Worm (Caenorhabditis elegans) whole organism, early embryonic: ENCODE measurements around the gene F48G7.4.

Source experiments
- F13C5.2 ChIP-seq: sonication (generic microtip); optimal IDR thresholded peaks from 2 replicates; lab custom pipeline; 2017; ENCODE audit warnings: mild to moderate bottlenecking, missing genetic modification characterization, inconsistent platforms, missing compliant biosample characterization
- ama-1 ChIP-seq: fragments of 150-350 bp; optimal IDR thresholded peaks from 2 replicates; lab custom pipeline; 2014
- ceh-36 ChIP-seq: sonication (generic microtip); optimal IDR thresholded peaks from 2 replicates; lab custom pipeline; 2016; ENCODE audit warnings: missing genetic modification characterization, inconsistent platforms, missing compliant biosample characterization
- hmbx-1 ChIP-seq: sonication (generic microtip); optimal IDR thresholded peaks from 2 replicates; lab custom pipeline; 2016; ENCODE audit warnings: mild to moderate bottlenecking, missing genetic modification characterization, missing compliant biosample characterization
- hmg-4 ChIP-seq: fragments of 200-800 bp; sonication (Bioruptor generic); optimal IDR thresholded peaks from 2 replicates; lab custom pipeline; 2018; ENCODE audit warnings: mild to moderate bottlenecking, missing genetic modification characterization, missing compliant biosample characterization

DNA sequence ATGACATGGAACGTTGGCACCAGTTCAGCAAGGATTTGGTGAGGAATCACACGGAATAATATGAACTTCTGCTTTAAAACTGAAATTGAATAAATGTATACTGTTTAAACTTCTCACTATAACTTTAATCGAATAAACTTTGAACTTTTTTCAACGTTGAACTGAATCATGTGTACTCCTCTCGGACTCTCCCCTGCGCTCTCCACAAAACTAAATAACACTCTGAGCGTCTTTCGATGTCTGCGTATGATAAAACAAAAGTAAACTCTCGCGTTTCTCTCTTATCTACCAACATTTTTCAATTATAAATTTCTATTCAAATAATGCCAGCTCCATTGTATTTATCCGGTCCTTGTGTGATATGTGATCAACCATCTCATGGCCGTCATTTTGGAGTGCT lies 12.6 kb downstream of the F48G7.4 start:
- TF ChIP-seq ama-1 (lab: Kevin White, UChicago) (no peak), ceh-36 (tag; lab: Kevin White, UChicago) (no peak), hmbx-1 (no peak), F13C5.2 (tag; lab: Kevin White, UChicago) (no peak), hmg-4 (GFP tag; lab: Kevin White, UChicago) (no peak)
